Fruit fly (Drosophila melanogaster): ENCODE results near the gene CG10375.

The CG10375 gene

dm6 chr3R:23726740-23727139, 40.8 kb upstream of the CG10375 start (continued):
- TF ChIP-seq cyc (GFP tag; optimal IDR thresholded peaks at IDR 0.05) (peak; percentile 52), fkh (GFP tag; optimal IDR thresholded peaks at IDR 0.05) (peak; percentile 54), eg (GFP tag; IDR thresholded peaks at IDR 0.05) (peak; percentile 86), CG6808 (GFP tag; optimal IDR thresholded peaks at IDR 0.05) (peak; percentile 61), CG6792 (GFP tag; optimal IDR thresholded peaks at IDR 0.05) (peak; percentile 61), fd85E (GFP tag; optimal IDR thresholded peaks at IDR 0.05) (peak; percentile 20), net (GFP tag; optimal IDR thresholded peaks at IDR 0.05) (peak; percentile 79), dsx (GFP tag; optimal IDR thresholded peaks at IDR 0.05; ENCODE audit: poor library complexity, severe bottlenecking) (peak; percentile 47), CG16779 (tag; optimal IDR thresholded peaks at IDR 0.05) (peak; percentile 4), fd59A (GFP tag; optimal IDR thresholded peaks at IDR 0.05) (peak; percentile 20), topi (GFP tag; optimal IDR thresholded peaks at IDR 0.05) (peak; percentile 62), acj6 (GFP tag; optimal IDR thresholded peaks at IDR 0.05) (peak; percentile 63), Ets21C (GFP tag; optimal IDR thresholded peaks at IDR 0.05) (peak; percentile 29), CG15336 (GFP tag; IDR thresholded peaks at IDR 0.05) (peak; percentile 85), spab (GFP tag; optimal IDR thresholded peaks at IDR 0.05) (peak; percentile 23), Sox14 (GFP tag; optimal IDR thresholded peaks at IDR 0.05) (peak; percentile 66), Smox (GFP tag; optimal IDR thresholded peaks at IDR 0.05) (peak; percentile 65), CG10631 (GFP tag; optimal IDR thresholded peaks at IDR 0.05) (peak; percentile 60)

- TF ChIP-seq Eip75B (GFP tag; optimal IDR thresholded peaks at IDR 0.05) (no peak), CG8119 (GFP tag; IDR thresholded peaks at IDR 0.05) (no peak), Eip78C (GFP tag) (no peak), CG11902 (GFP tag; optimal IDR thresholded peaks at IDR 0.05) (no peak), lz (GFP tag; optimal IDR thresholded peaks at IDR 0.05) (no peak), fd85E (GFP tag; optimal IDR thresholded peaks at IDR 0.05) (no peak), CG31627 (GFP tag; optimal IDR thresholded peaks at IDR 0.05) (no peak), CG6792 (GFP tag; optimal IDR thresholded peaks at IDR 0.05) (no peak), Eip93F (GFP tag; optimal IDR thresholded peaks at IDR 0.05) (no peak), CG6808 (GFP tag; optimal IDR thresholded peaks at IDR 0.05) (no peak), spab (GFP tag; optimal IDR thresholded peaks at IDR 0.05) (no peak), CG8632 (GFP tag; optimal IDR thresholded peaks at IDR 0.05) (no peak), pdm3 (GFP tag; optimal IDR thresholded peaks at IDR 0.05) (no peak), Lpt (GFP tag; optimal IDR thresholded peaks at IDR 0.05) (no peak), Gug (GFP tag; IDR thresholded peaks at IDR 0.05) (no peak), svp (GFP tag) (no peak), dac (GFP tag; optimal IDR thresholded peaks at IDR 0.05) (no peak), acj6 (GFP tag; optimal IDR thresholded peaks at IDR 0.05) (no peak), CG6854 (GFP tag; optimal IDR thresholded peaks at IDR 0.05) (no peak), CG3032 (tag; optimal IDR thresholded peaks at IDR 0.05) (no peak)
Observed at dm6 chr3R:23727657-23728056, 39.9 kb upstream of the CG10375 start.

- TF ChIP-seq CG10669 (GFP tag; optimal IDR thresholded peaks at IDR 0.05) (peak; percentile 44), Met (GFP tag; optimal IDR thresholded peaks at IDR 0.05) (no peak), CG6276 (GFP tag; optimal IDR thresholded peaks at IDR 0.05) (peak; percentile 49), Sox102F (GFP tag; optimal IDR thresholded peaks at IDR 0.05) (no peak), CG32006 (GFP tag; optimal IDR thresholded peaks at IDR 0.05) (peak; percentile 21), CG15336 (GFP tag; IDR thresholded peaks at IDR 0.05) (peak; percentile 36; the same call in 1 of the 2 replicates), Eip78C (GFP tag) (peak; percentile 71), vri (GFP tag; optimal IDR thresholded peaks at IDR 0.05) (no peak), CG6808 (GFP tag; optimal IDR thresholded peaks at IDR 0.05) (peak; percentile 65), Blimp-1 (GFP tag; optimal IDR thresholded peaks at IDR 0.05) (no peak), fd59A (GFP tag; optimal IDR thresholded peaks at IDR 0.05) (no peak), CG6792 (GFP tag; optimal IDR thresholded peaks at IDR 0.05) (no peak), Hr4 (GFP tag; optimal IDR thresholded peaks at IDR 0.05) (no peak), CG11762 (GFP tag; optimal IDR thresholded peaks at IDR 0.05; ENCODE audit: insufficient read depth) (no peak), CG8632 (GFP tag; optimal IDR thresholded peaks at IDR 0.05) (no peak), CG7368 (GFP tag; optimal IDR thresholded peaks at IDR 0.05) (no peak), fkh (GFP tag; optimal IDR thresholded peaks at IDR 0.05) (peak; percentile 12), Eip75B (GFP tag; optimal IDR thresholded peaks at IDR 0.05) (peak; percentile 16), CG4318 (GFP tag; optimal IDR thresholded peaks at IDR 0.05) (no peak), Eip93F (GFP tag; optimal IDR thresholded peaks at IDR 0.05) (peak; percentile 1), CG3919 (GFP tag; optimal IDR thresholded peaks at IDR 0.05) (no peak), CG9139 (GFP tag; optimal IDR thresholded peaks at IDR 0.05) (peak; percentile 61), pdm3 (GFP tag; optimal IDR thresholded peaks at IDR 0.05) (no peak), Ets96B (tag; optimal IDR thresholded peaks at IDR 0.05) (peak; percentile 16), eg (GFP tag; IDR thresholded peaks at IDR 0.05) (peak; percentile 78), fd85E (GFP tag; optimal IDR thresholded peaks at IDR 0.05) (no peak), Sox14 (GFP tag; optimal IDR thresholded peaks at IDR 0.05) (no peak), CG11902 (GFP tag; optimal IDR thresholded peaks at IDR 0.05) (no peak), CG10631 (GFP tag; optimal IDR thresholded peaks at IDR 0.05) (no peak), acj6 (GFP tag; optimal IDR thresholded peaks at IDR 0.05) (no peak)
Observed at dm6 chr3R:23728086-23728485, 39.4 kb upstream of the CG10375 start.
